Worm (Caenorhabditis elegans) whole organism, L2 larva: ENCODE results near the gene ttr-46.

Source experiments
- F13H6.1 ChIP-seq: sonication (generic microtip); optimal IDR thresholded peaks from 2 replicates; lab custom pipeline; 2016; ENCODE audit warnings: missing genetic modification characterization, missing compliant biosample characterization
- blmp-1 ChIP-seq: sonication (generic microtip); optimal IDR thresholded peaks from 2 replicates; lab custom pipeline; 2017; ENCODE audit warnings: missing genetic modification characterization, mild to moderate bottlenecking, missing compliant biosample characterization, antibody characterized with exemption, moderate library complexity; ENCODE audit not compliant: insufficient read depth
- ceh-82 ChIP-seq: fragments of 150-350 bp; optimal IDR thresholded peaks from 2 replicates; lab custom pipeline; 2014; ENCODE audit warnings: missing biosample characterization, missing genetic modification characterization
- unc-62 ChIP-seq: fragments of 150-350 bp; optimal IDR thresholded peaks from 2 replicates; lab custom pipeline; 2014; ENCODE audit warnings: missing biosample characterization, missing genetic modification reagents, missing genetic modification characterization

- TF ChIP-seq blmp-1 (tag; lab: Kevin White, UChicago) (no peak), F13H6.1 (tag; lab: Kevin White, UChicago) (no peak), ceh-82 (no peak), unc-62 (GFP tag; lab: Kevin White, UChicago) (no peak)
These were observed 13.2 kb downstream of the ttr-46 start for ce11 chrV:9964152-9964785.
